Fruit fly (Drosophila melanogaster) whole organism, embryonic: ENCODE measurements around the gene Mgat3.
A peak's percentile ranks its signal among the peaks of the same experiment; 100 is the strongest.

Experiments
- Abd-B ChIP-seq: fragments of 200-800 bp; sonication (Bioruptor generic); optimal IDR thresholded peaks from 2 replicates; lab custom pipeline; 2018; ENCODE audit warnings: missing biosample characterization, mild to moderate bottlenecking, missing genetic modification characterization, moderate library complexity
- Aef1 ChIP-seq: fragments of 200-800 bp; sonication (Bioruptor generic); IDR thresholded peaks from 3 replicates; pipeline ENCODE4 v1.3.6; 2022; ENCODE audit warnings: missing biosample characterization, missing genetic modification characterization
- CG10209 ChIP-seq: fragments of 200-800 bp; sonication (Bioruptor generic); optimal IDR thresholded peaks from 3 replicates; lab custom pipeline; 2017; ENCODE audit warnings: missing biosample characterization, mild to moderate bottlenecking, missing genetic modification characterization, missing genetic modification reagents
- CG11085 ChIP-seq: fragments of 200-800 bp; sonication (Bioruptor generic); IDR thresholded peaks from 2 replicates; pipeline ENCODE4 v1.3.6; 2022; ENCODE audit warnings: missing biosample characterization, missing genetic modification characterization
- CG11093 ChIP-seq: fragments of 200-800 bp; sonication (Bioruptor generic); IDR thresholded peaks from 3 replicates; pipeline ENCODE4 v1.3.6; 2022; ENCODE audit warnings: missing biosample characterization, missing genetic modification characterization
- CG12299 ChIP-seq: fragments of 200-800 bp; sonication (Bioruptor generic); optimal IDR thresholded peaks from 2 replicates; lab custom pipeline; 2018; ENCODE audit warnings: missing biosample characterization, mild to moderate bottlenecking, missing genetic modification characterization
- CG14441 ChIP-seq: fragments of 200-800 bp; sonication (Bioruptor generic); IDR thresholded peaks from 2 replicates; pipeline ENCODE4 v1.3.6; 2022; ENCODE audit warnings: missing biosample characterization, missing genetic modification characterization
- CG15011 ChIP-seq: fragments of 200-800 bp; sonication (Bioruptor generic); optimal IDR thresholded peaks from 3 replicates; lab custom pipeline; 2018; ENCODE audit warnings: missing biosample characterization, mild to moderate bottlenecking, missing genetic modification characterization
- CG1529 ChIP-seq: fragments of 200-800 bp; sonication (Bioruptor generic); optimal IDR thresholded peaks from 3 replicates; lab custom pipeline; 2018; ENCODE audit warnings: missing biosample characterization, missing genetic modification characterization
- CG15696 ChIP-seq: fragments of 200-800 bp; sonication (Bioruptor generic); optimal IDR thresholded peaks from 2 replicates; lab custom pipeline; 2019; ENCODE audit warnings: missing biosample characterization, mild to moderate bottlenecking, missing genetic modification characterization, moderate library complexity
- CG16779 ChIP-seq: fragments of 200-800 bp; sonication (Bioruptor generic); IDR thresholded peaks from 2 replicates; pipeline ENCODE4 v1.3.6; 2022; ENCODE audit warnings: missing biosample characterization, missing genetic modification characterization
- CG17359 ChIP-seq: fragments of 200-800 bp; sonication (Bioruptor generic); optimal IDR thresholded peaks from 3 replicates; lab custom pipeline; 2018; ENCODE audit warnings: missing biosample characterization, mild to moderate bottlenecking, missing genetic modification characterization, moderate library complexity
- CG18599 ChIP-seq: fragments of 200-800 bp; sonication (Bioruptor generic); optimal IDR thresholded peaks from 3 replicates; lab custom pipeline; 2017; ENCODE audit warnings: missing biosample characterization, missing genetic modification characterization, mild to moderate bottlenecking, moderate library complexity, missing genetic modification reagents
- CG30020 ChIP-seq: fragments of 200-800 bp; optimal IDR thresholded peaks from 2 replicates; lab custom pipeline; 2019; ENCODE audit warnings: missing biosample characterization, mild to moderate bottlenecking, missing genetic modification characterization, moderate library complexity
- CG34376 ChIP-seq: fragments of 200-800 bp; sonication (Bioruptor generic); optimal IDR thresholded peaks from 2 replicates; lab custom pipeline; 2018; ENCODE audit warnings: missing biosample characterization, mild to moderate bottlenecking, missing genetic modification characterization
- CG4617 ChIP-seq: fragments of 200-800 bp; sonication (Bioruptor generic); optimal IDR thresholded peaks from 3 replicates; lab custom pipeline; 2016; ENCODE audit warnings: missing biosample characterization, missing genetic modification characterization, borderline replicate concordance
- CG4707 ChIP-seq: fragments of 200-800 bp; sonication (Bioruptor generic); optimal IDR thresholded peaks from 2 replicates; lab custom pipeline; 2018; ENCODE audit warnings: missing biosample characterization, mild to moderate bottlenecking, missing genetic modification characterization, moderate library complexity
- CG4730 ChIP-seq: fragments of 200-800 bp; sonication (Bioruptor generic); IDR thresholded peaks from 2 replicates; pipeline ENCODE4 v1.3.6; 2022; ENCODE audit warnings: missing biosample characterization, missing genetic modification characterization
- CG5245 ChIP-seq: fragments of 200-800 bp; sonication (Bioruptor generic); optimal IDR thresholded peaks from 3 replicates; lab custom pipeline; 2016; ENCODE audit warnings: missing biosample characterization, missing genetic modification characterization
- CG6272 ChIP-seq: fragments of 200-800 bp; sonication (Bioruptor generic); IDR thresholded peaks from 2 replicates; pipeline ENCODE4 v1.3.6; 2022; ENCODE audit warnings: missing biosample characterization, missing genetic modification characterization
- CG6683 ChIP-seq: fragments of 200-800 bp; sonication (Bioruptor generic); optimal IDR thresholded peaks from 2 replicates; lab custom pipeline; 2017; ENCODE audit warnings: missing biosample characterization, mild to moderate bottlenecking, missing genetic modification characterization, missing genetic modification reagents
- CG6854 ChIP-seq: fragments of 200-800 bp; sonication (Bioruptor generic); optimal IDR thresholded peaks from 3 replicates; lab custom pipeline; 2017; ENCODE audit warnings: missing biosample characterization, mild to moderate bottlenecking, missing genetic modification characterization
- CG7357 ChIP-seq: fragments of 200-800 bp; sonication (Bioruptor generic); IDR thresholded peaks from 3 replicates; pipeline ENCODE4 v1.3.6; 2022; ENCODE audit warnings: missing biosample characterization, missing genetic modification characterization
- CG7556 ChIP-seq: fragments of 200-800 bp; sonication (Bioruptor generic); optimal IDR thresholded peaks from 2 replicates; lab custom pipeline; 2017; ENCODE audit warnings: missing biosample characterization, mild to moderate bottlenecking, missing genetic modification characterization
- CG9932 ChIP-seq: fragments of 200-800 bp; sonication (Bioruptor generic); IDR thresholded peaks from 2 replicates; pipeline ENCODE4 v1.3.6; 2022; ENCODE audit warnings: missing biosample characterization, missing genetic modification characterization
- Camta ChIP-seq: fragments of 200-800 bp; sonication (Bioruptor generic); optimal IDR thresholded peaks from 2 replicates; lab custom pipeline; 2016; ENCODE audit warnings: missing biosample characterization, missing genetic modification characterization
- Dad ChIP-seq: fragments of 200-800 bp; sonication (Bioruptor generic); optimal IDR thresholded peaks from 3 replicates; lab custom pipeline; 2016; ENCODE audit warnings: missing biosample characterization, missing genetic modification characterization
- ERR ChIP-seq: fragments of 200-800 bp; sonication (Bioruptor generic); optimal IDR thresholded peaks from 2 replicates; lab custom pipeline; 2016; ENCODE audit warnings: missing biosample characterization, missing genetic modification characterization
- H15 ChIP-seq: fragments of 200-800 bp; sonication (Bioruptor generic); IDR thresholded peaks from 3 replicates; pipeline ENCODE4 v1.3.6; 2022; ENCODE audit warnings: missing biosample characterization, missing genetic modification characterization
- HLHmδ ChIP-seq: fragments of 200-800 bp; sonication (Bioruptor generic); optimal IDR thresholded peaks from 2 replicates; lab custom pipeline; 2018; ENCODE audit warnings: missing biosample characterization, mild to moderate bottlenecking, missing genetic modification characterization, moderate library complexity
- Nf-YA ChIP-seq: fragments of 200-800 bp; sonication (Bioruptor generic); IDR thresholded peaks from 2 replicates; pipeline ENCODE4 v1.3.6; 2022; ENCODE audit warnings: missing biosample characterization, missing genetic modification characterization
- Optix ChIP-seq: fragments of 200-800 bp; sonication (Bioruptor generic); IDR thresholded peaks from 3 replicates; pipeline ENCODE4 v1.3.6; 2022; ENCODE audit warnings: missing biosample characterization, missing genetic modification characterization
- Ssrp ChIP-seq: fragments of 200-800 bp; sonication (Bioruptor generic); optimal IDR thresholded peaks from 2 replicates; lab custom pipeline; 2018; ENCODE audit warnings: missing biosample characterization, mild to moderate bottlenecking, missing genetic modification characterization, moderate library complexity
- Vsx1 ChIP-seq: fragments of 200-800 bp; sonication (Bioruptor generic); optimal IDR thresholded peaks from 2 replicates; lab custom pipeline; 2017; ENCODE audit warnings: missing biosample characterization, mild to moderate bottlenecking, missing genetic modification characterization, missing genetic modification reagents
- abd-A ChIP-seq: fragments of 200-800 bp; sonication (Bioruptor generic); optimal IDR thresholded peaks from 3 replicates; lab custom pipeline; 2019; ENCODE audit warnings: missing biosample characterization, mild to moderate bottlenecking, missing genetic modification characterization, moderate library complexity
- ap ChIP-seq: fragments of 200-800 bp; sonication (Bioruptor generic); IDR thresholded peaks from 2 replicates; pipeline ENCODE4 v1.3.6; 2022; ENCODE audit warnings: missing biosample characterization, missing genetic modification characterization
- chn ChIP-seq: fragments of 200-800 bp; sonication (Bioruptor generic); optimal IDR thresholded peaks from 2 replicates; lab custom pipeline; 2016; ENCODE audit warnings: missing biosample characterization, missing genetic modification characterization
- ems ChIP-seq: fragments of 200-800 bp; sonication (Bioruptor generic); optimal IDR thresholded peaks from 3 replicates; lab custom pipeline; 2016; ENCODE audit warnings: missing biosample characterization, missing genetic modification characterization
- ftz-f1 ChIP-seq: fragments of 200-800 bp; sonication (Bioruptor generic); optimal IDR thresholded peaks from 2 replicates; lab custom pipeline; 2016; ENCODE audit warnings: missing biosample characterization, missing genetic modification characterization
- jing ChIP-seq: fragments of 200-800 bp; sonication (Bioruptor generic); optimal IDR thresholded peaks from 2 replicates; lab custom pipeline; 2018; ENCODE audit warnings: missing biosample characterization, mild to moderate bottlenecking, missing genetic modification characterization
- maf-S ChIP-seq: fragments of 200-800 bp; sonication (Bioruptor generic); optimal IDR thresholded peaks from 2 replicates; lab custom pipeline; 2016; ENCODE audit warnings: missing biosample characterization, missing genetic modification characterization
- pho ChIP-seq: fragments of 200-800 bp; sonication (Bioruptor generic); optimal IDR thresholded peaks from 2 replicates; lab custom pipeline; 2016; ENCODE audit warnings: missing biosample characterization, missing genetic modification characterization
- pnt ChIP-seq: fragments of 200-800 bp; sonication (Bioruptor generic); optimal IDR thresholded peaks from 3 replicates; lab custom pipeline; 2016; ENCODE audit warnings: missing biosample characterization, missing genetic modification characterization
- prd ChIP-seq, 3 experiments: fragments of >200 bp in 2 of 3; fragments of 200-800 bp in 1 of 3; sonication (Bioruptor generic) in 1 of 3; optimal IDR thresholded peaks in 2 of 3; IDR thresholded peaks in 1 of 3; 2 replicates in 2 of 3; 3 replicates in 1 of 3; pipeline versions ENCODE4 v1.3.6 to Lab custom; 2017 to 2022; ENCODE audit warnings: missing biosample characterization in 1 of 3, missing genetic modification characterization in 1 of 3
- pros ChIP-seq: fragments of 200-800 bp; sonication (Bioruptor generic); optimal IDR thresholded peaks from 3 replicates; lab custom pipeline; 2019; ENCODE audit warnings: missing biosample characterization, mild to moderate bottlenecking, missing genetic modification characterization, moderate library complexity
- ro ChIP-seq: fragments of 200-800 bp; sonication (Bioruptor generic); IDR thresholded peaks from 2 replicates; pipeline ENCODE4 v1.3.6; 2022; ENCODE audit warnings: missing biosample characterization, missing genetic modification characterization
- slbo ChIP-seq: fragments of 200-800 bp; sonication (Bioruptor generic); IDR thresholded peaks from 2 replicates; pipeline ENCODE4 v1.3.6; 2022; ENCODE audit warnings: missing biosample characterization, missing genetic modification characterization
- unpg ChIP-seq: fragments of 200-800 bp; sonication (Bioruptor generic); optimal IDR thresholded peaks from 3 replicates; lab custom pipeline; 2018; ENCODE audit warnings: missing biosample characterization, mild to moderate bottlenecking, missing genetic modification characterization, moderate library complexity
- wdn ChIP-seq: fragments of 200-800 bp; sonication (Bioruptor generic); IDR thresholded peaks from 2 replicates; pipeline ENCODE4 v1.3.6; 2022; ENCODE audit warnings: missing biosample characterization, missing genetic modification characterization
- zen2 ChIP-seq: fragments of 200-800 bp; sonication (Bioruptor generic); IDR thresholded peaks from 3 replicates; pipeline ENCODE4 v1.3.6; 2022; ENCODE audit warnings: missing biosample characterization, missing genetic modification characterization; ENCODE audit not compliant: partially characterized antibody
- zfh2 ChIP-seq: fragments of 200-800 bp; sonication (Bioruptor generic); optimal IDR thresholded peaks from 2 replicates; lab custom pipeline; 2016; ENCODE audit warnings: missing biosample characterization, missing genetic modification characterization

Mgat3 gene

dm6 chr2L:13191894-13192293, 9.5 kb upstream of the Mgat3 start, which contains the start of the genes CG16974 and Edem2 (continued):
- TF ChIP-seq CG30020 (tag; lab: Kevin White, UChicago) (peak; percentile 66), Ssrp (tag; lab: Kevin White, UChicago) (peak; percentile 60), CG4617 (GFP tag; lab: Kevin White, UChicago) (peak; percentile 90), chn (GFP tag; lab: Kevin White, UChicago) (peak; percentile 68), Optix (GFP tag; lab: Robert Waterston, UW) (peak; percentile 61; the same call in 1 of the 3 replicates), CG14441 (GFP tag; lab: Robert Waterston, UW) (peak; percentile 81), ap (GFP tag; lab: Robert Waterston, UW) (peak; percentile 63), CG4707 (GFP tag; lab: Kevin White, UChicago) (no peak), CG17359 (tag; lab: Kevin White, UChicago) (peak; percentile 70), ems (GFP tag; lab: Kevin White, UChicago) (peak; percentile 54), CG6272 (GFP tag; lab: Robert Waterston, UW) (peak; percentile 67; the same call in 1 of the 2 replicates), CG11093 (GFP tag; lab: Robert Waterston, UW) (peak; percentile 65; the same call in 2 of the 3 replicates), Nf-YA (GFP tag; lab: Robert Waterston, UW) (peak; percentile 57; the same call in 1 of the 2 replicates), CG7357 (peak; percentile 46; the same call in 1 of the 3 replicates), zen2 (GFP tag; lab: Robert Waterston, UW) (no peak), CG1529 (GFP tag; lab: Kevin White, UChicago) (no peak), unpg (no peak), zfh2 (GFP tag; lab: Kevin White, UChicago) (peak; percentile 58), CG7556 (no peak), Camta (GFP tag; lab: Kevin White, UChicago) (peak; percentile 14), CG4730 (peak; percentile 69), CG6683 (GFP tag; lab: Kevin White, UChicago) (peak; percentile 25), wdn (GFP tag; lab: Robert Waterston, UW) (peak; percentile 78), pho (GFP tag; lab: Kevin White, UChicago) (peak; percentile 41), Aef1 (GFP tag; lab: Robert Waterston, UW) (peak; percentile 70), H15 (peak; percentile 43; the same call in 1 of the 3 replicates), CG9932 (GFP tag; lab: Robert Waterston, UW) (peak; percentile 83), HLHmδ (GFP tag; lab: Kevin White, UChicago) (no peak), maf-S (GFP tag; lab: Kevin White, UChicago) (peak; percentile 15), CG5245 (GFP tag; lab: Kevin White, UChicago) (peak; percentile 51), jing (GFP tag; lab: Kevin White, UChicago) (no peak), CG11085 (GFP tag; lab: Robert Waterston, UW) (no peak; the same call in 1 of the 2 replicates), prd (optimal IDR thresholded peaks at IDR 0.05; lab: Kevin White, UChicago) (no peak), prd (GFP tag; IDR thresholded peaks at IDR 0.05; lab: Robert Waterston, UW) (peak; percentile 90), CG15011 (GFP tag; lab: Kevin White, UChicago) (no peak), CG15696 (tag; lab: Kevin White, UChicago) (no peak), ftz-f1 (GFP tag; lab: Kevin White, UChicago) (peak; percentile 39), pros (GFP tag; lab: Kevin White, UChicago) (no peak), abd-A (tag; lab: Kevin White, UChicago) (no peak), slbo (peak; percentile 89), Vsx1 (GFP tag; lab: Kevin White, UChicago) (no peak), CG16779 (GFP tag; lab: Robert Waterston, UW) (no peak), CG10209 (GFP tag; lab: Kevin White, UChicago) (no peak), Dad (no peak), ERR (GFP tag; lab: Kevin White, UChicago) (no peak), Abd-B (GFP tag; lab: Kevin White, UChicago) (no peak), pnt (GFP tag; lab: Kevin White, UChicago) (peak; percentile 27), ro (GFP tag; lab: Robert Waterston, UW) (no peak), CG18599 (no peak), CG6854 (GFP tag; lab: Kevin White, UChicago) (no peak), CG34376 (GFP tag; lab: Kevin White, UChicago) (peak; percentile 44), CG12299 (tag; lab: Kevin White, UChicago) (peak; percentile 69)
